Worm (Caenorhabditis elegans) whole organism, young adult: ENCODE data around the gene T09F5.20.
A peak's percentile ranks its signal among the peaks of the same experiment; 100 is the strongest.

ENCODE experiments used
- B0035.1 ChIP-seq: sonication (generic microtip); optimal IDR thresholded peaks from 2 replicates; lab custom pipeline; 2016; ENCODE audit warnings: missing genetic modification characterization, mild to moderate bottlenecking, missing compliant biosample characterization, missing genotype, missing genetic modification reagents
- C06A6.2 ChIP-seq: fragments of 200-800 bp; sonication (Bioruptor generic); conservative IDR thresholded peaks from 2 replicates; pipeline ENCODE4 v1.3.6; 2022; ENCODE audit warnings: missing genetic modification characterization, missing compliant biosample characterization
- C17E4.6 ChIP-seq: fragments of 200-800 bp; sonication (Bioruptor generic); IDR thresholded peaks from 2 replicates; pipeline ENCODE4 v1.3.6; 2022; ENCODE audit warnings: missing genetic modification reagents, missing genetic modification characterization, missing compliant biosample characterization
- D2030.7 ChIP-seq: fragments of 200-800 bp; sonication (Bioruptor generic); IDR thresholded peaks from 2 replicates; pipeline ENCODE4 v1.3.6; 2022; ENCODE audit warnings: missing genetic modification reagents, missing genetic modification characterization, missing compliant biosample characterization
- F22D6.2 ChIP-seq: sonication (generic microtip); optimal IDR thresholded peaks from 2 replicates; lab custom pipeline; 2016; ENCODE audit warnings: mild to moderate bottlenecking, missing genetic modification characterization, missing compliant biosample characterization
- F33H1.4 ChIP-seq: fragments of 200-800 bp; sonication (Bioruptor generic); IDR thresholded peaks from 2 replicates; pipeline ENCODE4 v1.3.6; 2022; ENCODE audit warnings: missing genetic modification reagents, missing genetic modification characterization, missing compliant biosample characterization
- F49E8.2 ChIP-seq: sonication (generic microtip); optimal IDR thresholded peaks from 3 replicates; lab custom pipeline; 2017; ENCODE audit warnings: missing genetic modification characterization, mild to moderate bottlenecking, missing compliant biosample characterization, antibody characterized with exemption, moderate library complexity; ENCODE audit not compliant: insufficient read depth
- K11D2.4 ChIP-seq: fragments of 200-800 bp; sonication (Bioruptor generic); IDR thresholded peaks from 2 replicates; pipeline ENCODE4 v1.3.6; 2022; ENCODE audit warnings: missing genetic modification reagents, missing genetic modification characterization, missing compliant biosample characterization
- T07F8.4 ChIP-seq: sonication (generic microtip); optimal IDR thresholded peaks from 2 replicates; lab custom pipeline; 2016; ENCODE audit warnings: mild to moderate bottlenecking, missing genetic modification characterization, moderate library complexity, missing compliant biosample characterization
- T26A5.8 ChIP-seq: sonication (generic microtip); optimal IDR thresholded peaks from 2 replicates; lab custom pipeline; 2016; ENCODE audit warnings: missing genetic modification characterization, missing compliant biosample characterization
- Y53F4B.3 ChIP-seq: fragments of 200-800 bp; sonication (Bioruptor generic); IDR thresholded peaks from 2 replicates; pipeline ENCODE4 v1.3.6; 2022; ENCODE audit warnings: missing genetic modification reagents, missing genetic modification characterization, missing compliant biosample characterization
- Y56A3A.18 ChIP-seq: fragments of 200-800 bp; sonication (Bioruptor generic); IDR thresholded peaks from 2 replicates; pipeline ENCODE4 v1.3.6; 2022; ENCODE audit warnings: missing genetic modification reagents, missing genetic modification characterization, missing compliant biosample characterization
- Y79H2A.3 ChIP-seq: fragments of 200-800 bp; sonication (Bioruptor generic); conservative IDR thresholded peaks from 2 replicates; pipeline ENCODE4 v1.3.6; 2022; ENCODE audit warnings: missing genetic modification reagents, missing genetic modification characterization, missing compliant biosample characterization
- ZK185.1 ChIP-seq: sonication (generic microtip); optimal IDR thresholded peaks from 2 replicates; lab custom pipeline; 2016; ENCODE audit warnings: mild to moderate bottlenecking, missing genetic modification characterization, missing compliant biosample characterization; ENCODE audit not compliant: poor library complexity, severe bottlenecking
- ama-1 ChIP-seq, 3 experiments: fragments of 150-350 bp in 1 of 3; sonication (generic microtip) in 2 of 3; optimal IDR thresholded peaks; 2 replicates each; lab custom pipeline; 2014 to 2018; ENCODE audit warnings: missing biosample characterization in 2 of 3, missing genetic modification characterization in 2 of 3, missing genetic modification reagents in 2 of 3
- aptf-2 ChIP-seq: fragments of 200-800 bp; sonication (Bioruptor generic); conservative IDR thresholded peaks from 2 replicates; pipeline ENCODE4 v1.3.6; 2022; ENCODE audit warnings: missing genetic modification reagents, missing genetic modification characterization, missing compliant biosample characterization
- aptf-3 ChIP-seq: fragments of 200-800 bp; sonication (Bioruptor generic); IDR thresholded peaks from 2 replicates; pipeline ENCODE4 v1.3.6; 2022; ENCODE audit warnings: missing genetic modification characterization, missing compliant biosample characterization
- attf-3 ChIP-seq: fragments of 200-800 bp; sonication (Bioruptor generic); conservative IDR thresholded peaks from 2 replicates; pipeline ENCODE4 v1.3.6; 2022; ENCODE audit warnings: missing genetic modification reagents, missing genetic modification characterization, missing compliant biosample characterization
- attf-5 ChIP-seq: fragments of 200-800 bp; sonication (Bioruptor generic); optimal IDR thresholded peaks from 2 replicates; lab custom pipeline; 2018; ENCODE audit warnings: mild to moderate bottlenecking, missing genetic modification characterization, missing compliant biosample characterization
- bed-2 ChIP-seq: fragments of 200-800 bp; sonication (Bioruptor generic); IDR thresholded peaks from 2 replicates; pipeline ENCODE4 v1.3.6; 2022; ENCODE audit warnings: missing genetic modification reagents, missing genetic modification characterization, missing compliant biosample characterization
- cebp-2 ChIP-seq: fragments of 200-800 bp; sonication (Bioruptor generic); IDR thresholded peaks from 2 replicates; pipeline ENCODE4 v1.3.6; 2022; ENCODE audit warnings: missing genetic modification characterization, missing compliant biosample characterization
- ceh-27 ChIP-seq: fragments of 200-800 bp; sonication (Bioruptor generic); optimal IDR thresholded peaks from 2 replicates; lab custom pipeline; 2018; ENCODE audit warnings: mild to moderate bottlenecking, missing genetic modification characterization, moderate library complexity, missing compliant biosample characterization
- dox-1 ChIP-seq: fragments of 200-800 bp; sonication (Bioruptor generic); IDR thresholded peaks from 2 replicates; pipeline ENCODE4 v1.3.6; 2022; ENCODE audit warnings: missing genetic modification reagents, missing genetic modification characterization, missing compliant biosample characterization
- dpff-1 ChIP-seq: sonication (generic microtip); optimal IDR thresholded peaks from 2 replicates; lab custom pipeline; 2017; ENCODE audit warnings: mild to moderate bottlenecking, missing genetic modification characterization, missing compliant biosample characterization
- dpl-1 ChIP-seq: fragments of 150-350 bp; optimal IDR thresholded peaks from 2 replicates; lab custom pipeline; 2014; ENCODE audit warnings: missing biosample characterization, missing genetic modification reagents, missing genetic modification characterization
- efl-1 ChIP-seq: fragments of 150-350 bp; optimal IDR thresholded peaks from 2 replicates; lab custom pipeline; 2014; ENCODE audit warnings: missing biosample characterization, missing genetic modification reagents, missing genetic modification characterization
- egl-18 ChIP-seq: fragments of 200-800 bp; sonication (Bioruptor generic); IDR thresholded peaks from 2 replicates; pipeline ENCODE4 v1.3.6; 2022; ENCODE audit warnings: missing genetic modification reagents, missing genetic modification characterization, missing compliant biosample characterization
- egl-44 ChIP-seq: fragments of 200-800 bp; sonication (Bioruptor generic); IDR thresholded peaks from 2 replicates; pipeline ENCODE4 v1.3.6; 2022; ENCODE audit warnings: missing genetic modification reagents, missing genetic modification characterization, missing compliant biosample characterization
- fkh-3 ChIP-seq: sonication (generic microtip); optimal IDR thresholded peaks from 2 replicates; lab custom pipeline; 2016; ENCODE audit warnings: mild to moderate bottlenecking, missing genetic modification characterization, missing compliant biosample characterization
- gei-17 ChIP-seq: fragments of 200-800 bp; sonication (Bioruptor generic); optimal IDR thresholded peaks from 2 replicates; lab custom pipeline; 2018; ENCODE audit warnings: mild to moderate bottlenecking, missing genetic modification characterization, missing compliant biosample characterization
- hlh-26 ChIP-seq: fragments of 200-800 bp; sonication (Bioruptor generic); conservative IDR thresholded peaks from 2 replicates; pipeline ENCODE4 v1.3.6; 2022; ENCODE audit warnings: missing genetic modification reagents, missing genetic modification characterization, missing compliant biosample characterization
- hmg-1.2 ChIP-seq: fragments of 200-800 bp; sonication (Bioruptor generic); IDR thresholded peaks from 2 replicates; pipeline ENCODE4 v1.3.6; 2022; ENCODE audit warnings: missing genetic modification reagents, missing genetic modification characterization, missing compliant biosample characterization
- hrde-1 ChIP-seq: sonication (generic microtip); optimal IDR thresholded peaks from 2 replicates; lab custom pipeline; 2016; ENCODE audit warnings: missing genetic modification characterization, mild to moderate bottlenecking, missing compliant biosample characterization, moderate library complexity, missing genotype, missing genetic modification reagents, borderline replicate concordance
- lsl-1 ChIP-seq: fragments of 200-800 bp; sonication (Bioruptor generic); optimal IDR thresholded peaks from 2 replicates; lab custom pipeline; 2018; ENCODE audit warnings: mild to moderate bottlenecking, missing genetic modification characterization, moderate library complexity, missing compliant biosample characterization
- lsy-27 ChIP-seq: sonication (generic microtip); optimal IDR thresholded peaks from 2 replicates; lab custom pipeline; 2017; ENCODE audit warnings: missing genetic modification characterization, mild to moderate bottlenecking, missing compliant biosample characterization, antibody characterized with exemption, missing genotype, borderline replicate concordance; ENCODE audit not compliant: insufficient read depth
- madf-3 ChIP-seq: fragments of 200-800 bp; sonication (Bioruptor generic); IDR thresholded peaks from 2 replicates; pipeline ENCODE4 v1.3.6; 2022; ENCODE audit warnings: missing genetic modification reagents, missing genetic modification characterization, missing compliant biosample characterization
- madf-8 ChIP-seq: fragments of 200-800 bp; sonication (Bioruptor generic); conservative IDR thresholded peaks from 2 replicates; pipeline ENCODE4 v1.3.6; 2022; ENCODE audit warnings: missing genetic modification reagents, missing genetic modification characterization, missing compliant biosample characterization
- nhr-27 ChIP-seq: fragments of 200-800 bp; sonication (Bioruptor generic); optimal IDR thresholded peaks from 2 replicates; lab custom pipeline; 2018; ENCODE audit warnings: mild to moderate bottlenecking, missing genetic modification characterization, moderate library complexity, missing compliant biosample characterization
- repo-1 ChIP-seq: sonication (generic microtip); optimal IDR thresholded peaks from 2 replicates; lab custom pipeline; 2017; ENCODE audit warnings: mild to moderate bottlenecking, missing genetic modification characterization, missing compliant biosample characterization
- sdz-38 ChIP-seq: sonication (generic microtip); optimal IDR thresholded peaks from 2 replicates; lab custom pipeline; 2016; ENCODE audit warnings: missing genotype, missing genetic modification characterization, missing compliant biosample characterization
- snpc-1.1 ChIP-seq: sonication (generic microtip); optimal IDR thresholded peaks from 2 replicates; lab custom pipeline; 2017; ENCODE audit warnings: missing genetic modification characterization, mild to moderate bottlenecking, missing compliant biosample characterization, antibody characterized with exemption, moderate library complexity, missing genotype, missing genetic modification reagents; ENCODE audit not compliant: insufficient read depth
- snpc-3.4 ChIP-seq: sonication (generic microtip); optimal IDR thresholded peaks from 2 replicates; lab custom pipeline; 2017; ENCODE audit warnings: missing genetic modification characterization, mild to moderate bottlenecking, missing compliant biosample characterization, antibody characterized with exemption, moderate library complexity, missing genotype, missing genetic modification reagents
- snpc-4 ChIP-seq, 5 experiments: fragments of 150-350 bp in 1 of 5; sonication (generic microtip) in 4 of 5; optimal IDR thresholded peaks; 2 replicates each; lab custom pipeline; 2014 to 2018; ENCODE audit warnings: missing genetic modification characterization in 5 of 5, missing biosample characterization in 3 of 5, antibody characterized with exemption in 2 of 5, mild to moderate bottlenecking in 2 of 5, missing compliant biosample characterization in 2 of 5, missing genotype in 2 of 5, moderate library complexity in 2 of 5, missing genetic modification reagents in 1 of 5
- somi-1 ChIP-seq: fragments of 200-800 bp; sonication (Bioruptor generic); optimal IDR thresholded peaks from 2 replicates; lab custom pipeline; 2018; ENCODE audit warnings: mild to moderate bottlenecking, missing genetic modification characterization, missing compliant biosample characterization
- tlf-1 ChIP-seq: fragments of 200-800 bp; sonication (Bioruptor generic); optimal IDR thresholded peaks from 2 replicates; lab custom pipeline; 2018; ENCODE audit warnings: mild to moderate bottlenecking, missing genetic modification characterization, missing compliant biosample characterization
- ztf-3 ChIP-seq: fragments of 200-800 bp; sonication (Bioruptor generic); optimal IDR thresholded peaks from 2 replicates; lab custom pipeline; 2018; ENCODE audit warnings: mild to moderate bottlenecking, missing genetic modification characterization, missing compliant biosample characterization

Gene T09F5.20

ce11 chrV:15190903-15191302 lies 43.2 kb upstream of the T09F5.20 start, which contains the start of gene Y75B12B.11 (continued):
- TF ChIP-seq sdz-38 (tag; lab: Kevin White, UChicago) (no peak), egl-18 (GFP tag; lab: Robert Waterston, UW) (peak; percentile 84), F33H1.4 (GFP tag; lab: Robert Waterston, UW) (peak; percentile 62), ZK185.1 (tag; lab: Kevin White, UChicago) (peak; percentile 90), C17E4.6 (GFP tag; lab: Robert Waterston, UW) (peak; percentile 86), madf-3 (peak; percentile 88), hrde-1 (tag; lab: Kevin White, UChicago) (peak; percentile 97), aptf-3 (GFP tag; lab: Robert Waterston, UW) (peak; percentile 96), madf-8 (GFP tag; lab: Robert Waterston, UW) (peak; percentile 71), F49E8.2 (peak; percentile 96), lsy-27 (tag; lab: Kevin White, UChicago) (peak; percentile 83), tlf-1 (GFP tag; lab: Kevin White, UChicago) (peak; percentile 95), Y79H2A.3 (GFP tag; lab: Robert Waterston, UW) (peak; percentile 91), F22D6.2 (tag; lab: Kevin White, UChicago) (peak; percentile 82), attf-5 (GFP tag; lab: Kevin White, UChicago) (peak; percentile 89), fkh-3 (tag; lab: Kevin White, UChicago) (peak; percentile 93), ama-1 (optimal IDR thresholded peaks at IDR 0.05; lab: Kevin White, UChicago) (peak; percentile 78), ama-1 (GFP tag; optimal IDR thresholded peaks at IDR 0.05; lab: Kevin White, UChicago) (peak; percentile 93 to 95), aptf-2 (GFP tag; lab: Robert Waterston, UW) (peak; percentile 73; the same call in 1 of the 2 replicates), snpc-4 (GFP tag; optimal IDR thresholded peaks at IDR 0.05; lab: Kevin White, UChicago) (peak; percentile 77), snpc-4 (tag; optimal IDR thresholded peaks at IDR 0.05; lab: Kevin White, UChicago) (peak; percentile 47 to 87 (median 82)), ceh-27 (GFP tag; lab: Kevin White, UChicago) (peak; percentile 85), gei-17 (GFP tag; lab: Kevin White, UChicago) (peak; percentile 68), hlh-26 (GFP tag; lab: Robert Waterston, UW) (0 out of 2 replicates have a peak, but pooled peaks have one; percentile 80), C06A6.2 (GFP tag; lab: Robert Waterston, UW) (peak; percentile 80), ztf-3 (GFP tag; lab: Kevin White, UChicago) (peak; percentile 46), snpc-1.1 (tag; lab: Kevin White, UChicago) (peak; percentile 81), repo-1 (tag; lab: Kevin White, UChicago) (peak; percentile 96), Y53F4B.3 (GFP tag; lab: Robert Waterston, UW) (peak; percentile 87), hmg-1.2 (GFP tag; lab: Robert Waterston, UW) (peak; percentile 85), lsl-1 (GFP tag; lab: Kevin White, UChicago) (peak; percentile 83), Y56A3A.18 (GFP tag; lab: Robert Waterston, UW) (peak; percentile 98), B0035.1 (tag; lab: Kevin White, UChicago) (peak; percentile 88), bed-2 (no peak; the same call in 1 of the 2 replicates), T07F8.4 (tag; lab: Kevin White, UChicago) (peak; percentile 91), dpff-1 (tag; lab: Kevin White, UChicago) (peak; percentile 72), snpc-3.4 (tag; lab: Kevin White, UChicago) (peak; percentile 85), T26A5.8 (tag; lab: Kevin White, UChicago) (peak; percentile 98), cebp-2 (GFP tag; lab: Robert Waterston, UW) (peak; percentile 97), D2030.7 (GFP tag; lab: Robert Waterston, UW) (peak; percentile 96), K11D2.4 (GFP tag; lab: Robert Waterston, UW) (peak; percentile 60; the same call in 1 of the 2 replicates), egl-44 (GFP tag; lab: Robert Waterston, UW) (peak; percentile 96), somi-1 (peak; percentile 61), efl-1 (GFP tag; lab: Kevin White, UChicago) (peak; percentile 62), nhr-27 (tag; lab: Kevin White, UChicago) (peak; percentile 97), dpl-1 (GFP tag; lab: Kevin White, UChicago) (peak; percentile 49), dox-1 (GFP tag; lab: Robert Waterston, UW) (peak; percentile 95), attf-3 (GFP tag; lab: Robert Waterston, UW) (peak; percentile 77)
